Worm (Caenorhabditis elegans) whole organism, L1 larva: Measurements from ENCODE around the gene gst-4.

Source experiments
- C04F5.9 ChIP-seq: sonication (generic microtip); optimal IDR thresholded peaks from 2 replicates; lab custom pipeline; 2016; ENCODE audit warnings: missing genetic modification characterization, missing compliant biosample characterization
- F16B12.6 ChIP-seq: fragments of 150-350 bp; optimal IDR thresholded peaks from 2 replicates; lab custom pipeline; 2014; ENCODE audit warnings: missing biosample characterization, missing genetic modification characterization
- aha-1 ChIP-seq: fragments of 150-350 bp; optimal IDR thresholded peaks from 2 replicates; lab custom pipeline; 2014; ENCODE audit warnings: missing biosample characterization, missing genetic modification characterization
- aly-2 ChIP-seq: fragments of 150-350 bp; optimal IDR thresholded peaks from 2 replicates; lab custom pipeline; 2014; ENCODE audit warnings: missing biosample characterization, missing genetic modification characterization
- ama-1 ChIP-seq: fragments of 150-350 bp; optimal IDR thresholded peaks from 2 replicates; lab custom pipeline; 2014
- blmp-1 ChIP-seq: fragments of 150-350 bp; optimal IDR thresholded peaks from 2 replicates; lab custom pipeline; 2014; ENCODE audit warnings: missing biosample characterization, missing genetic modification characterization
- ceh-82 ChIP-seq, 3 experiments: fragments of 150-350 bp in 1 of 3; sonication (generic microtip) in 2 of 3; optimal IDR thresholded peaks; 2 replicates each; lab custom pipeline; 2014 to 2017; ENCODE audit warnings: missing biosample characterization in 3 of 3, missing genetic modification characterization in 3 of 3
- ceh-88 ChIP-seq: fragments of 200-800 bp; sonication (Bioruptor generic); IDR thresholded peaks from 2 replicates; pipeline ENCODE4 v1.3.6; 2022; ENCODE audit warnings: missing genetic modification characterization, missing compliant biosample characterization
- dsc-1 ChIP-seq: sonication (generic microtip); optimal IDR thresholded peaks from 2 replicates; lab custom pipeline; 2016; ENCODE audit warnings: mild to moderate bottlenecking, missing genetic modification characterization, missing compliant biosample characterization
- efl-3 ChIP-seq: fragments of 200-800 bp; sonication (Bioruptor generic); optimal IDR thresholded peaks from 2 replicates; lab custom pipeline; 2018; ENCODE audit warnings: mild to moderate bottlenecking, missing genetic modification characterization, missing compliant biosample characterization
- egl-13 ChIP-seq: sonication (generic microtip); optimal IDR thresholded peaks from 2 replicates; lab custom pipeline; 2016; ENCODE audit warnings: missing genotype, missing genetic modification reagents, missing genetic modification characterization, missing compliant biosample characterization
- elt-3 ChIP-seq, 6 experiments: fragments of 150-350 bp in 1 of 6; sonication (generic microtip); optimal IDR thresholded peaks; 2 replicates each; lab custom pipeline; 2017 to 2018; ENCODE audit warnings: missing biosample characterization in 6 of 6, missing genetic modification characterization in 6 of 6, inconsistent platforms in 1 of 6
- ets-5 ChIP-seq: fragments of 200-800 bp; sonication (Bioruptor generic); IDR thresholded peaks from 2 replicates; pipeline ENCODE4 v1.3.6; 2022; ENCODE audit warnings: missing genetic modification characterization, missing compliant biosample characterization
- fkh-8 ChIP-seq: sonication (generic microtip); optimal IDR thresholded peaks from 2 replicates; lab custom pipeline; 2016; ENCODE audit warnings: mild to moderate bottlenecking, missing genetic modification characterization, missing compliant biosample characterization
- grh-1 ChIP-seq: fragments of 200-800 bp; sonication (Bioruptor generic); IDR thresholded peaks from 2 replicates; pipeline ENCODE4 v1.3.6; 2022; ENCODE audit warnings: missing genetic modification reagents, missing genetic modification characterization, missing compliant biosample characterization
- hlh-17 ChIP-seq: fragments of 200-800 bp; sonication (Bioruptor generic); optimal IDR thresholded peaks from 2 replicates; lab custom pipeline; 2018; ENCODE audit warnings: missing genetic modification characterization, mild to moderate bottlenecking, missing compliant biosample characterization, moderate library complexity, borderline replicate concordance
- isw-1 ChIP-seq: fragments of 200-800 bp; sonication (Bioruptor generic); IDR thresholded peaks from 2 replicates; pipeline ENCODE4 v1.3.6; 2022; ENCODE audit warnings: missing genetic modification characterization, missing compliant biosample characterization
- jun-1 ChIP-seq: fragments of 150-350 bp; optimal IDR thresholded peaks from 2 replicates; lab custom pipeline; 2014; ENCODE audit warnings: missing biosample characterization, missing genetic modification reagents, missing genetic modification characterization
- lin-14 ChIP-seq: fragments of 200-800 bp; sonication (Bioruptor generic); optimal IDR thresholded peaks from 2 replicates; lab custom pipeline; 2018; ENCODE audit warnings: mild to moderate bottlenecking, missing genetic modification characterization, moderate library complexity, missing compliant biosample characterization
- lsy-2 ChIP-seq, 2 experiments: fragments of 150-350 bp; optimal IDR thresholded peaks; 2 replicates each; lab custom pipeline; 2014; ENCODE audit warnings: missing biosample characterization in 2 of 2, missing genetic modification characterization in 2 of 2
- nhr-28 ChIP-seq: fragments of 150-350 bp; optimal IDR thresholded peaks from 2 replicates; lab custom pipeline; 2014; ENCODE audit warnings: missing biosample characterization, missing genetic modification characterization
- nhr-71 ChIP-seq: sonication (generic microtip); optimal IDR thresholded peaks from 2 replicates; lab custom pipeline; 2016; ENCODE audit warnings: mild to moderate bottlenecking, missing genetic modification characterization, moderate library complexity, missing compliant biosample characterization
- nhr-76 ChIP-seq: sonication (generic microtip); optimal IDR thresholded peaks from 2 replicates; lab custom pipeline; 2017; ENCODE audit warnings: missing biosample characterization, missing genetic modification characterization
- nhr-84 ChIP-seq: sonication (generic microtip); optimal IDR thresholded peaks from 2 replicates; lab custom pipeline; 2017; ENCODE audit warnings: missing biosample characterization, missing genetic modification characterization
- nhr-90 ChIP-seq: sonication (generic microtip); optimal IDR thresholded peaks from 2 replicates; lab custom pipeline; 2016; ENCODE audit warnings: mild to moderate bottlenecking, missing genetic modification characterization, missing compliant biosample characterization; ENCODE audit not compliant: poor library complexity
- pax-3 ChIP-seq: fragments of 200-800 bp; sonication (Bioruptor generic); optimal IDR thresholded peaks from 2 replicates; lab custom pipeline; 2018; ENCODE audit warnings: mild to moderate bottlenecking, missing genetic modification characterization, moderate library complexity, missing compliant biosample characterization
- rnt-1 ChIP-seq: sonication (generic microtip); optimal IDR thresholded peaks from 2 replicates; lab custom pipeline; 2016; ENCODE audit warnings: mild to moderate bottlenecking, missing genetic modification characterization, moderate library complexity, missing compliant biosample characterization
- skn-1 ChIP-seq: fragments of 150-350 bp; optimal IDR thresholded peaks from 2 replicates; lab custom pipeline; 2014; ENCODE audit warnings: missing biosample characterization, missing genetic modification characterization
- vab-15 ChIP-seq: sonication (generic microtip); optimal IDR thresholded peaks from 2 replicates; lab custom pipeline; 2017; ENCODE audit warnings: missing genotype, mild to moderate bottlenecking, missing genetic modification characterization, missing compliant biosample characterization
- ztf-11 ChIP-seq, 2 experiments: sonication (generic microtip); optimal IDR thresholded peaks; 2 replicates each; lab custom pipeline; 2016 to 2017; ENCODE audit warnings: missing genetic modification characterization in 2 of 2, missing biosample characterization in 1 of 2, missing compliant biosample characterization in 1 of 2
- ztf-4 ChIP-seq: fragments of 150-350 bp; optimal IDR thresholded peaks from 2 replicates; lab custom pipeline; 2014; ENCODE audit warnings: missing biosample characterization, missing genetic modification characterization

gst-4 gene

ce11 chrIV:10140143-10140542 is 1.9 kb upstream of the gst-4 start, which contains the start of gene gst-3:
Gene gst-3 (minus strand): TSS chrIV:10140243.
- TF ChIP-seq lsy-2 (tag; optimal IDR thresholded peaks at IDR 0.05; lab: Kevin White, UChicago), result no peak
- TF ChIP-seq nhr-71 (tag; lab: Kevin White, UChicago), result no peak
- no peak for TF ChIP-seq nhr-84
- TF ChIP-seq isw-1 (GFP tag; lab: Robert Waterston, UW), result no peak
- TF ChIP-seq lin-14 (GFP tag; lab: Kevin White, UChicago), result no peak
- no peak for TF ChIP-seq fkh-8 (tag; lab: Kevin White, UChicago)
- no peak for TF ChIP-seq jun-1 (tag; lab: Kevin White, UChicago)
- no peak for TF ChIP-seq C04F5.9 (tag; lab: Kevin White, UChicago)
- TF ChIP-seq ztf-11 (tag; optimal IDR thresholded peaks at IDR 0.05; lab: Kevin White, UChicago), result no peak

- no peak for TF ChIP-seq lsy-2 (tag; optimal IDR thresholded peaks at IDR 0.05; lab: Kevin White, UChicago)
These were observed 1.6 kb downstream of the gst-4 start, which contains the start of gene msp-38 for ce11 chrIV:10143640-10144039. Gene msp-38 (minus strand): TSS chrIV:10143740.

ce11 chrIV:10144487-10144886 is 2.5 kb downstream of the gst-4 start:
- no peak for TF ChIP-seq vab-15 (tag; lab: Kevin White, UChicago)
- TF ChIP-seq skn-1 (tag; lab: Kevin White, UChicago), result peak; percentile 55

ce11 chrIV:10144909-10145308 is 2.9 kb downstream of the gst-4 start:
- no peak for TF ChIP-seq dsc-1
- TF ChIP-seq, all 84 proteins: peak for 0

ce11 chrIV:10146885-10147284 is 4.9 kb downstream of the gst-4 start, which contains the start of gene T14G10.8:
Gene T14G10.8 (minus strand): TSS chrIV:10146985.
- TF ChIP-seq ets-5 (GFP tag; lab: Robert Waterston, UW) (no peak), aly-2 (tag; lab: Kevin White, UChicago) (no peak), rnt-1 (tag; lab: Kevin White, UChicago) (no peak), blmp-1 (tag; lab: Kevin White, UChicago) (no peak), grh-1 (no peak), ceh-82 (tag; optimal IDR thresholded peaks at IDR 0.05; lab: Kevin White, UChicago) (no peak), ztf-4 (tag; lab: Kevin White, UChicago) (no peak), aha-1 (tag; lab: Kevin White, UChicago) (no peak), hlh-17 (GFP tag; lab: Kevin White, UChicago) (no peak)

ce11 chrIV:10148938-10149337 is 6.9 kb downstream of the gst-4 start, which contains the start of gene pigs-1:
Gene pigs-1 (minus strand): TSS chrIV:10149038.
- TF ChIP-seq ztf-4 (tag; lab: Kevin White, UChicago), result no peak
- no peak for TF ChIP-seq nhr-76 (tag; lab: Kevin White, UChicago)
- no peak for TF ChIP-seq pax-3 (tag; lab: Kevin White, UChicago)
- TF ChIP-seq F16B12.6, result no peak
- TF ChIP-seq aha-1 (tag; lab: Kevin White, UChicago), result no peak
- TF ChIP-seq ama-1 (lab: Kevin White, UChicago), result no peak
- TF ChIP-seq ets-5 (GFP tag; lab: Robert Waterston, UW), result no peak
- no peak for TF ChIP-seq nhr-28 (tag; lab: Kevin White, UChicago)
- TF ChIP-seq elt-3 (tag; optimal IDR thresholded peaks at IDR 0.05; lab: Kevin White, UChicago), result no peak
- TF ChIP-seq efl-3 (GFP tag; lab: Kevin White, UChicago), result no peak
- no peak for TF ChIP-seq egl-13 (tag; lab: Kevin White, UChicago)
- no peak for TF ChIP-seq fkh-8 (tag; lab: Kevin White, UChicago)
- no peak for TF ChIP-seq nhr-90 (tag; lab: Kevin White, UChicago)
- no peak for TF ChIP-seq ceh-88
